Worm (Caenorhabditis elegans): ENCODE results near the gene T21B10.4.

DNA sequence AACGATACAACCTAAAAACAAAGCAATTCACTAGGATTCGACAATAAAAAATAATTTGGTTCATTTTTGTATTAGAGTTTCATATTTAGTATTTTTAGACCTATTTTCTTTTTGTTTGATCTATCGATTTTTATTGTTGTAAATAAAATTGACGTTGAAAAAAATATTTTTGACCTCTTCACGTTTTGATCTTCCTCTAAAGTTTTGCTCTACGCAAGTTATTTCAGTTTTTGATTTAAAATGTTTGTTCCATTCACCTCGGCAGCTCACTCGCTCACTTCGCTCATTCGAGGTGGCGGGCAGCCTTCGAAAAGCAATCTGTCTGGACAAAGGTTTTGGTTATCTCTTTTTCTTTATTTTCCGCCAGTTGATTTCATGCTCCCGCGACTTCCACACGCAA is 9.9 kb upstream of the T21B10.4 start, which contains the start of gene enol-1:
- TF ChIP-seq elt-3 (tag; optimal IDR thresholded peaks at IDR 0.05) (no peak), nhr-12 (tag; optimal IDR thresholded peaks at IDR 0.05) (no peak), sptf-1 (tag; optimal IDR thresholded peaks at IDR 0.05) (no peak), snpc-4 (tag; optimal IDR thresholded peaks at IDR 0.05) (no peak), mab-5 (tag; optimal IDR thresholded peaks at IDR 0.05) (no peak), tbx-8 (GFP tag; optimal IDR thresholded peaks at IDR 0.05) (no peak), nhr-2 (tag; optimal IDR thresholded peaks at IDR 0.05) (no peak), lin-13 (tag; optimal IDR thresholded peaks at IDR 0.05) (no peak), unc-39 (tag; optimal IDR thresholded peaks at IDR 0.05) (no peak), ham-2 (GFP tag; optimal IDR thresholded peaks at IDR 0.05) (no peak)

Data from whole organism, mixed stage, embryonic.